Worm (Caenorhabditis elegans): Measurements from ENCODE around the gene col-140.
A peak's percentile ranks its signal among the peaks of the same experiment; 100 is the strongest.

col-140 gene

ce11 chrV:5822968-5823367 is 13.7 kb downstream of the col-140 start:
- TF ChIP-seq pqm-1 (tag; optimal IDR thresholded peaks at IDR 0.05) (no peak), tbx-2 (tag; optimal IDR thresholded peaks at IDR 0.05) (no peak), sox-2 (GFP tag; IDR thresholded peaks at IDR 0.05) (no peak), ceh-18 (tag; optimal IDR thresholded peaks at IDR 0.05) (no peak), fax-1 (tag; optimal IDR thresholded peaks at IDR 0.05) (no peak), unc-42 (tag; optimal IDR thresholded peaks at IDR 0.05) (no peak), hlh-6 (tag; optimal IDR thresholded peaks at IDR 0.05) (no peak), ref-2 (tag; optimal IDR thresholded peaks at IDR 0.05) (no peak), ceh-6 (GFP tag; optimal IDR thresholded peaks at IDR 0.05) (no peak), ceh-48 (tag; optimal IDR thresholded peaks at IDR 0.05) (no peak)

ce11 chrV:5821451-5822143 is 15.0 kb downstream of the col-140 start:
- TF ChIP-seq ceh-22 (tag; optimal IDR thresholded peaks at IDR 0.05): no peak
- peak; percentile 26 for TF ChIP-seq elt-2 (tag; optimal IDR thresholded peaks at IDR 0.05)

- TF ChIP-seq pag-3 (tag; optimal IDR thresholded peaks at IDR 0.05; ENCODE audit: borderline replicate concordance): no peak
- no peak for TF ChIP-seq npax-4 (tag; optimal IDR thresholded peaks at IDR 0.05)
- TF ChIP-seq nhr-11 (tag; optimal IDR thresholded peaks at IDR 0.05): no peak
- TF ChIP-seq hlh-15 (tag; optimal IDR thresholded peaks at IDR 0.05): no peak
- no peak for TF ChIP-seq ceh-24 (tag; optimal IDR thresholded peaks at IDR 0.05)
- TF ChIP-seq dmd-4 (tag; optimal IDR thresholded peaks at IDR 0.05; ENCODE audit: borderline replicate concordance): no peak
These were observed 16.2 kb downstream of the col-140 start for ce11 chrV:5820401-5820800.

ce11 chrV:5819903-5820302 is 16.7 kb downstream of the col-140 start:
- TF ChIP-seq dve-1 (tag; optimal IDR thresholded peaks at IDR 0.05): no peak
- TF ChIP-seq pag-3 (tag; optimal IDR thresholded peaks at IDR 0.05; ENCODE audit: borderline replicate concordance): no peak
- TF ChIP-seq F13H6.1 (tag; optimal IDR thresholded peaks at IDR 0.05): no peak
- no peak for TF ChIP-seq pat-9 (tag; optimal IDR thresholded peaks at IDR 0.05)

- TF ChIP-seq elt-4 (tag; optimal IDR thresholded peaks at IDR 0.05): no peak
- no peak for TF ChIP-seq pha-4 (tag; optimal IDR thresholded peaks at IDR 0.05)
- TF ChIP-seq ceh-45 (GFP tag; IDR thresholded peaks at IDR 0.05): no peak
- TF ChIP-seq pax-1 (tag; optimal IDR thresholded peaks at IDR 0.05): no peak
- TF ChIP-seq pat-9 (tag; optimal IDR thresholded peaks at IDR 0.05): no peak
- no peak for TF ChIP-seq ceh-19 (GFP tag; optimal IDR thresholded peaks at IDR 0.05)
- TF ChIP-seq ceh-6 (GFP tag; optimal IDR thresholded peaks at IDR 0.05): no peak
- no peak for TF ChIP-seq fkh-10 (GFP tag; optimal IDR thresholded peaks at IDR 0.05)
- no peak for TF ChIP-seq ceh-2 (tag; optimal IDR thresholded peaks at IDR 0.05)
- TF ChIP-seq hlh-6 (tag; optimal IDR thresholded peaks at IDR 0.05): no peak
- TF ChIP-seq tbx-2 (tag; optimal IDR thresholded peaks at IDR 0.05): no peak
- TF ChIP-seq tbx-7 (tag; optimal IDR thresholded peaks at IDR 0.05): no peak
- no peak for TF ChIP-seq C38D4.7 (GFP tag; optimal IDR thresholded peaks at IDR 0.05)
- TF ChIP-seq K09A11.1 (tag; optimal IDR thresholded peaks at IDR 0.05; ENCODE audit: insufficient read depth): no peak
- no peak for TF ChIP-seq nfya-1 (tag; optimal IDR thresholded peaks at IDR 0.05)
- no peak for TF ChIP-seq ahr-1 (tag; optimal IDR thresholded peaks at IDR 0.05)
- no peak for TF ChIP-seq unc-86 (tag; optimal IDR thresholded peaks at IDR 0.05)
- no peak for TF ChIP-seq hlh-13 (GFP tag; optimal IDR thresholded peaks at IDR 0.05)
- no peak for TF ChIP-seq dmd-4 (tag; optimal IDR thresholded peaks at IDR 0.05; ENCODE audit: borderline replicate concordance)
These were observed 20.1 kb downstream of the col-140 start for ce11 chrV:5816470-5817061.

Measured in whole organism, late embryonic.